Fruit fly (Drosophila melanogaster): Measurements from ENCODE around the gene CG42728.

- TF ChIP-seq psq (optimal IDR thresholded peaks at IDR 0.05) (no peak), h (optimal IDR thresholded peaks at IDR 0.05) (no peak), ttk (optimal IDR thresholded peaks at IDR 0.05) (no peak)
Measured at dm6 chr3L:15544455-15545415, 16.7 kb upstream of the CG42728 start.
